Worm (Caenorhabditis elegans) whole organism, L2 larva: ENCODE measurements around the gene F10C5.3.

Experiments used
- C34F6.9 ChIP-seq: fragments of 150-350 bp; optimal IDR thresholded peaks from 2 replicates; lab custom pipeline; 2014; ENCODE audit warnings: missing biosample characterization, missing genetic modification characterization
- F13H6.1 ChIP-seq: sonication (generic microtip); optimal IDR thresholded peaks from 2 replicates; lab custom pipeline; 2016; ENCODE audit warnings: missing genetic modification characterization, missing compliant biosample characterization
- R02D3.7 ChIP-seq: fragments of 150-350 bp; optimal IDR thresholded peaks from 2 replicates; lab custom pipeline; 2014; ENCODE audit warnings: missing biosample characterization, missing genetic modification characterization
- Y55F3AM.14 ChIP-seq: fragments of 200-800 bp; sonication (Bioruptor generic); optimal IDR thresholded peaks from 2 replicates; lab custom pipeline; 2018; ENCODE audit warnings: mild to moderate bottlenecking, missing genetic modification characterization, missing compliant biosample characterization
- alr-1 ChIP-seq: fragments of 150-350 bp; optimal IDR thresholded peaks from 2 replicates; lab custom pipeline; 2014; ENCODE audit warnings: missing biosample characterization, missing genetic modification characterization
- aly-2 ChIP-seq: fragments of 150-350 bp; optimal IDR thresholded peaks from 2 replicates; lab custom pipeline; 2014; ENCODE audit warnings: missing biosample characterization, missing genetic modification characterization
- ama-1 ChIP-seq: fragments of 150-350 bp; optimal IDR thresholded peaks from 2 replicates; lab custom pipeline; 2018; ENCODE audit warnings: inconsistent platforms
- blmp-1 ChIP-seq: sonication (generic microtip); optimal IDR thresholded peaks from 2 replicates; lab custom pipeline; 2017; ENCODE audit warnings: missing genetic modification characterization, mild to moderate bottlenecking, missing compliant biosample characterization, antibody characterized with exemption, moderate library complexity; ENCODE audit not compliant: insufficient read depth
- ceh-82 ChIP-seq: fragments of 150-350 bp; optimal IDR thresholded peaks from 2 replicates; lab custom pipeline; 2014; ENCODE audit warnings: missing biosample characterization, missing genetic modification characterization
- crh-2 ChIP-seq: sonication (generic microtip); optimal IDR thresholded peaks from 2 replicates; lab custom pipeline; 2017; ENCODE audit warnings: missing biosample characterization, missing genetic modification characterization
- dmd-4 ChIP-seq: sonication (generic microtip); optimal IDR thresholded peaks from 2 replicates; lab custom pipeline; 2017; ENCODE audit warnings: missing biosample characterization, missing genetic modification characterization
- egl-27 ChIP-seq: sonication (generic microtip); optimal IDR thresholded peaks from 3 replicates; lab custom pipeline; 2017; ENCODE audit warnings: missing biosample characterization, missing genetic modification reagents, missing genetic modification characterization
- elt-3 ChIP-seq: sonication (generic microtip); optimal IDR thresholded peaks from 2 replicates; lab custom pipeline; 2017; ENCODE audit warnings: missing biosample characterization, missing genetic modification characterization
- lin-39 ChIP-seq: fragments of 150-350 bp; optimal IDR thresholded peaks from 2 replicates; lab custom pipeline; 2014; ENCODE audit warnings: missing biosample characterization, missing genetic modification reagents, missing genetic modification characterization
- lsy-2 ChIP-seq, 2 experiments: fragments of 150-350 bp in 1 of 2; sonication (generic microtip) in 1 of 2; optimal IDR thresholded peaks; 2 replicates each; lab custom pipeline; 2014 to 2017; ENCODE audit warnings: missing biosample characterization in 2 of 2, missing genetic modification characterization in 2 of 2
- mab-5 ChIP-seq: fragments of 150-350 bp; optimal IDR thresholded peaks from 2 replicates; lab custom pipeline; 2014; ENCODE audit warnings: missing biosample characterization, missing genetic modification characterization
- mbf-1 ChIP-seq: sonication (generic microtip); optimal IDR thresholded peaks from 2 replicates; lab custom pipeline; 2017; ENCODE audit warnings: missing biosample characterization, missing genetic modification characterization
- nhr-129 ChIP-seq: fragments of 150-350 bp; optimal IDR thresholded peaks from 2 replicates; lab custom pipeline; 2014; ENCODE audit warnings: missing biosample characterization, missing genetic modification characterization
- nhr-21 ChIP-seq: fragments of 150-350 bp; optimal IDR thresholded peaks from 2 replicates; lab custom pipeline; 2014; ENCODE audit warnings: missing biosample characterization, missing genetic modification characterization
- nhr-23 ChIP-seq: fragments of 150-350 bp; optimal IDR thresholded peaks from 2 replicates; lab custom pipeline; 2014; ENCODE audit warnings: missing biosample characterization, missing genetic modification reagents, missing genetic modification characterization
- nhr-237 ChIP-seq: fragments of 150-350 bp; optimal IDR thresholded peaks from 2 replicates; lab custom pipeline; 2014; ENCODE audit warnings: missing biosample characterization, missing genetic modification characterization
- nhr-25 ChIP-seq: fragments of 150-350 bp; sonication (generic microtip); optimal IDR thresholded peaks from 3 replicates; lab custom pipeline; 2014; ENCODE audit warnings: missing biosample characterization, missing genetic modification characterization
- nhr-77 ChIP-seq: fragments of 150-350 bp; optimal IDR thresholded peaks from 2 replicates; lab custom pipeline; 2014; ENCODE audit warnings: missing biosample characterization, missing genetic modification characterization
- sem-4 ChIP-seq: fragments of 150-350 bp; optimal IDR thresholded peaks from 2 replicates; lab custom pipeline; 2014; ENCODE audit warnings: missing biosample characterization, missing genetic modification reagents, missing genetic modification characterization
- skn-1 ChIP-seq: sonication (generic microtip); optimal IDR thresholded peaks from 2 replicates; lab custom pipeline; 2017; ENCODE audit warnings: missing biosample characterization, missing genetic modification characterization
- sma-9 ChIP-seq, 2 experiments: fragments of 150-350 bp in 1 of 2; sonication (generic microtip) in 1 of 2; optimal IDR thresholded peaks; 2 replicates each; lab custom pipeline; 2014 to 2016; ENCODE audit warnings: missing genetic modification characterization in 2 of 2, mild to moderate bottlenecking in 1 of 2, missing biosample characterization in 1 of 2, missing compliant biosample characterization in 1 of 2, missing genetic modification reagents in 1 of 2, moderate library complexity in 1 of 2
- snpc-4 ChIP-seq: fragments of 150-350 bp; optimal IDR thresholded peaks from 2 replicates; lab custom pipeline; 2014; ENCODE audit warnings: missing biosample characterization, missing genetic modification characterization
- unc-39 ChIP-seq: fragments of 150-350 bp; optimal IDR thresholded peaks from 2 replicates; lab custom pipeline; 2014; ENCODE audit warnings: missing biosample characterization, missing genetic modification characterization
- unc-55 ChIP-seq: fragments of 150-350 bp; sonication (generic microtip); optimal IDR thresholded peaks from 3 replicates; lab custom pipeline; 2014; ENCODE audit warnings: missing biosample characterization, missing genetic modification reagents, missing genetic modification characterization
- unc-62 ChIP-seq: fragments of 150-350 bp; optimal IDR thresholded peaks from 2 replicates; lab custom pipeline; 2014; ENCODE audit warnings: missing biosample characterization, missing genetic modification reagents, missing genetic modification characterization
- zag-1 ChIP-seq: fragments of 150-350 bp; optimal IDR thresholded peaks from 2 replicates; lab custom pipeline; 2014; ENCODE audit warnings: missing biosample characterization, missing genetic modification characterization
- ztf-1 ChIP-seq: fragments of 200-800 bp; sonication (Bioruptor generic); conservative IDR thresholded peaks from 2 replicates; pipeline ENCODE4 v1.3.6; 2022; ENCODE audit warnings: missing genetic modification characterization, missing compliant biosample characterization
- ztf-4 ChIP-seq: fragments of 150-350 bp; optimal IDR thresholded peaks from 2 replicates; lab custom pipeline; 2014; ENCODE audit warnings: missing biosample characterization, missing genetic modification characterization

Gene F10C5.3

ce11 chrIII:471644-472401, 11.8 kb upstream of the F10C5.3 start, which contains the start of the genes magu-1 and nemp-1:
Gene magu-1 (minus strand): TSS chrIII:471702.
Gene nemp-1 (plus strand): TSS chrIII:472317.
- TF ChIP-seq skn-1 (tag; lab: Kevin White, UChicago) (no peak), unc-55 (GFP tag; lab: Kevin White, UChicago) (peak; percentile 46), sem-4 (no peak), lin-39 (tag; lab: Kevin White, UChicago) (no peak), lsy-2 (tag; optimal IDR thresholded peaks at IDR 0.05; lab: Kevin White, UChicago) (peak in 1 of 2 experiments; percentile 16), alr-1 (no peak), nhr-77 (tag; lab: Kevin White, UChicago) (no peak), nhr-129 (tag; lab: Kevin White, UChicago) (no peak), elt-3 (no peak), nhr-23 (tag; lab: Kevin White, UChicago) (no peak), sma-9 (GFP tag; optimal IDR thresholded peaks at IDR 0.05; lab: Kevin White, UChicago) (no peak), sma-9 (tag; optimal IDR thresholded peaks at IDR 0.05; lab: Kevin White, UChicago) (no peak), C34F6.9 (tag; lab: Kevin White, UChicago) (no peak), F13H6.1 (no peak)

ce11 chrIII:475154-475553, 8.5 kb upstream of the F10C5.3 start, which contains the start of gene mat-3:
Gene mat-3 (plus strand): TSS chrIII:475454.
- TF ChIP-seq lin-39 (tag; lab: Kevin White, UChicago) (no peak), zag-1 (no peak), ztf-4 (tag; lab: Kevin White, UChicago) (no peak), nhr-25 (no peak), sma-9 (GFP tag; optimal IDR thresholded peaks at IDR 0.05; lab: Kevin White, UChicago) (no peak), sma-9 (tag; optimal IDR thresholded peaks at IDR 0.05; lab: Kevin White, UChicago) (no peak), ceh-82 (tag; lab: Kevin White, UChicago) (no peak), nhr-237 (tag; lab: Kevin White, UChicago) (no peak), mbf-1 (tag; lab: Kevin White, UChicago) (no peak), blmp-1 (no peak), snpc-4 (no peak)

ce11 chrIII:481259-481658, 2.4 kb upstream of the F10C5.3 start:
- TF ChIP-seq elt-3: no peak
- no peak for TF ChIP-seq Y55F3AM.14 (GFP tag; lab: Kevin White, UChicago)
- TF ChIP-seq sma-9 (GFP tag; optimal IDR thresholded peaks at IDR 0.05; lab: Kevin White, UChicago): no peak
- no peak for TF ChIP-seq sma-9 (tag; optimal IDR thresholded peaks at IDR 0.05; lab: Kevin White, UChicago)
- TF ChIP-seq alr-1: no peak
- TF ChIP-seq ztf-1 (GFP tag; lab: Robert Waterston, UW): no peak
- TF ChIP-seq aly-2 (tag; lab: Kevin White, UChicago): no peak
- TF ChIP-seq, all 48 proteins: peak for 0

ce11 chrIII:482739-483138, 929 bp upstream of the F10C5.3 start:
- TF ChIP-seq dmd-4 (peak; percentile 46), C34F6.9 (tag; lab: Kevin White, UChicago) (peak; percentile 26), crh-2 (tag; lab: Kevin White, UChicago) (no peak), unc-62 (GFP tag; lab: Kevin White, UChicago) (no peak), nhr-237 (tag; lab: Kevin White, UChicago) (no peak), egl-27 (tag; lab: Kevin White, UChicago) (no peak), nhr-25 (no peak), ztf-4 (tag; lab: Kevin White, UChicago) (peak; percentile 18), Y55F3AM.14 (GFP tag; lab: Kevin White, UChicago) (no peak), zag-1 (no peak), unc-39 (tag; lab: Kevin White, UChicago) (no peak), R02D3.7 (tag; lab: Kevin White, UChicago) (no peak), nhr-21 (tag; lab: Kevin White, UChicago) (peak; percentile 71), mbf-1 (tag; lab: Kevin White, UChicago) (no peak), skn-1 (tag; lab: Kevin White, UChicago) (peak; percentile 49), mab-5 (tag; lab: Kevin White, UChicago) (no peak), ama-1 (no peak), elt-3 (no peak)
